Fruit fly (Drosophila melanogaster) Kc167 (cell line): ENCODE results near the gene ApepP.

Experiments used
- Sin3A ChIP-seq: fragments of >200 bp; optimal IDR thresholded peaks from 2 replicates; lab custom pipeline; 2018; ENCODE audit warnings: missing external identifiers
- h ChIP-seq: fragments of >200 bp; optimal IDR thresholded peaks from 3 replicates; lab custom pipeline; 2018; ENCODE audit warnings: missing external identifiers
- insv ChIP-seq: fragments of >200 bp; optimal IDR thresholded peaks from 3 replicates; lab custom pipeline; 2018; ENCODE audit warnings: missing external identifiers

DNA sequence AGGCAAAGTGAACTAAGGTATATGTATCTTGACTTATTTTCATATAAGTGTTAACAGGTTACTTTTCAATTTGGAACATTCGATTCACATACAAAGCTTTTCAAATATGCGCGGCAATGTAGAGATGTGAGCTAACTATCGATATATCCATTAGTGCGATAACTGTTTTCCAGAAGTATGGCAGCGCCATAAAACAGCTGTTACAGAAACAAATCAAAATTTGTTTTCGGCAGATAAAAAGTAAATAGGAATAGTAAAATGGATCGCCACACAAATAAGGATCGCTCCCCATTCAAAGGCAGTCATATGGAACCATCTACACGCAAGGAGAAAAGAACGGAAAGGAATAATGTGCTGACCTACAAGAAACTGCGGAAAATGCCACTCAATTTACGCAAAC, 30.9 kb downstream of the ApepP start, which contains the start of the genes CG32832, CG31743 and CG34313:
- no peak for TF ChIP-seq h
- TF ChIP-seq Sin3A (lab: Kevin White, UChicago), result no peak
- TF ChIP-seq insv, result no peak
